Fruit fly (Drosophila melanogaster) whole organism, adult: ENCODE results near the gene brwl.
A peak's percentile ranks its signal among the peaks of the same experiment; 100 is the strongest.

Experiments used
- CG14711 ChIP-seq: fragments of 200-800 bp; sonication (Bioruptor generic); optimal IDR thresholded peaks from 2 replicates; lab custom pipeline; 2018; ENCODE audit warnings: missing biosample characterization, mild to moderate bottlenecking, missing genetic modification characterization, moderate library complexity
- CG33017 ChIP-seq: fragments of 200-800 bp; sonication (Bioruptor generic); optimal IDR thresholded peaks from 2 replicates; lab custom pipeline; 2018; ENCODE audit warnings: missing biosample characterization, mild to moderate bottlenecking, missing genetic modification characterization, moderate library complexity
- CG5204 ChIP-seq: fragments of 200-800 bp; sonication (Bioruptor generic); optimal IDR thresholded peaks from 2 replicates; lab custom pipeline; 2016; ENCODE audit warnings: missing biosample characterization, missing genetic modification characterization
- CG7045 ChIP-seq: fragments of 200-800 bp; sonication (Bioruptor generic); optimal IDR thresholded peaks from 2 replicates; lab custom pipeline; 2017; ENCODE audit warnings: missing biosample characterization, mild to moderate bottlenecking, missing genetic modification characterization
- CG7101 ChIP-seq: fragments of 200-800 bp; sonication (Bioruptor generic); optimal IDR thresholded peaks from 2 replicates; lab custom pipeline; 2018; ENCODE audit warnings: missing biosample characterization, mild to moderate bottlenecking, missing genetic modification characterization, moderate library complexity
- Clk ChIP-seq: fragments of 200-800 bp; sonication (Bioruptor generic); optimal IDR thresholded peaks from 2 replicates; lab custom pipeline; 2017; ENCODE audit warnings: missing biosample characterization, missing genetic modification characterization
- Crg-1 ChIP-seq: fragments of 200-800 bp; sonication (Bioruptor generic); optimal IDR thresholded peaks from 2 replicates; lab custom pipeline; 2016; ENCODE audit warnings: missing biosample characterization, missing genetic modification characterization
- Mnt ChIP-seq: fragments of 200-800 bp; sonication (Bioruptor generic); optimal IDR thresholded peaks from 2 replicates; lab custom pipeline; 2016; ENCODE audit warnings: missing biosample characterization, mild to moderate bottlenecking, missing genetic modification characterization
- bab1 ChIP-seq: fragments of 200-800 bp; sonication (Bioruptor generic); optimal IDR thresholded peaks from 3 replicates; lab custom pipeline; 2019; ENCODE audit warnings: missing biosample characterization, mild to moderate bottlenecking, missing genetic modification characterization, moderate library complexity
- cnc ChIP-seq, 2 experiments: fragments of >200 bp; optimal IDR thresholded peaks; 2 replicates each; lab custom pipeline; 2017
- kay ChIP-seq: fragments of 200-800 bp; sonication (Bioruptor generic); peaks from one replicate; lab custom pipeline; 2016; ENCODE audit warnings: missing biosample characterization, missing genetic modification characterization, borderline replicate concordance
- pad ChIP-seq: fragments of 200-800 bp; sonication (Bioruptor generic); optimal IDR thresholded peaks from 3 replicates; lab custom pipeline; 2017; ENCODE audit warnings: missing biosample characterization, missing genetic modification characterization, mild to moderate bottlenecking, moderate library complexity, missing genetic modification reagents
- tj ChIP-seq: fragments of 200-800 bp; sonication (Bioruptor generic); optimal IDR thresholded peaks from 3 replicates; lab custom pipeline; 2017; ENCODE audit warnings: missing biosample characterization, mild to moderate bottlenecking, missing genetic modification characterization, moderate library complexity
- toe ChIP-seq: fragments of 200-800 bp; sonication (Bioruptor generic); optimal IDR thresholded peaks from 2 replicates; lab custom pipeline; 2016; ENCODE audit warnings: missing biosample characterization, missing genetic modification characterization

- TF ChIP-seq tj = peak; percentile 79
- TF ChIP-seq pad (GFP tag; lab: Kevin White, UChicago) = peak; percentile 88
- TF ChIP-seq bab1 (GFP tag; lab: Kevin White, UChicago) = peak; percentile 96
- peak; percentile 96 for TF ChIP-seq Mnt
- TF ChIP-seq CG5204 = peak; percentile 94
- peak; percentile 97 for TF ChIP-seq kay (GFP tag; lab: Kevin White, UChicago)
- TF ChIP-seq CG7101 = peak; percentile 98
- peak; percentile 92 for TF ChIP-seq toe (GFP tag; lab: Kevin White, UChicago)
- TF ChIP-seq Crg-1 (GFP tag; lab: Kevin White, UChicago) = peak; percentile 98
- TF ChIP-seq Clk (GFP tag; lab: Kevin White, UChicago) = peak; percentile 75
- TF ChIP-seq CG33017 (tag; lab: Kevin White, UChicago) = peak; percentile 96
- TF ChIP-seq cnc (optimal IDR thresholded peaks at IDR 0.05; lab: Kevin White, UChicago) = no peak
- TF ChIP-seq CG14711 (tag; lab: Kevin White, UChicago) = peak; percentile 87
- TF ChIP-seq CG7045 = peak; percentile 98
Observed at dm6 chr2L:9567398-9567856, 1.3 kb upstream of the brwl start.
